Fruit fly (Drosophila melanogaster): Measurements from ENCODE around the gene Pgam5.

- peak; percentile 63 for TF ChIP-seq bab1 (GFP tag; optimal IDR thresholded peaks at IDR 0.05)
- TF ChIP-seq toe (GFP tag; optimal IDR thresholded peaks at IDR 0.05), result no peak
- TF ChIP-seq CG14711 (tag; optimal IDR thresholded peaks at IDR 0.05), result no peak
- TF ChIP-seq cnc (optimal IDR thresholded peaks at IDR 0.05), result no peak
- no peak for TF ChIP-seq kay (GFP tag; ENCODE audit: borderline replicate concordance)
- peak; percentile 48 for TF ChIP-seq Mnt (GFP tag; optimal IDR thresholded peaks at IDR 0.05)
- peak; percentile 56 for TF ChIP-seq CG1620 (GFP tag; optimal IDR thresholded peaks at IDR 0.05)
- TF ChIP-seq CG12768 (GFP tag; optimal IDR thresholded peaks at IDR 0.05), result peak; percentile 63
- TF ChIP-seq Crg-1 (GFP tag; optimal IDR thresholded peaks at IDR 0.05), result peak; percentile 24
- TF ChIP-seq tj (GFP tag; optimal IDR thresholded peaks at IDR 0.05), result no peak
- TF ChIP-seq CG11617 (GFP tag; optimal IDR thresholded peaks at IDR 0.05), result peak; percentile 21
- no peak for TF ChIP-seq CG7045 (GFP tag; optimal IDR thresholded peaks at IDR 0.05)
- TF ChIP-seq pad (GFP tag; optimal IDR thresholded peaks at IDR 0.05), result peak; percentile 47
Measured at dm6 chrX:1868586-1869111, 4.7 kb downstream of the Pgam5 start, which contains the start of the genes CG14803 and Pex5.

All from whole organism, adult.